Worm (Caenorhabditis elegans) whole organism, mixed stage, embryonic: ENCODE measurements around the gene ddx-35.

ENCODE experiments used
- M03D4.4 ChIP-seq: sonication (generic microtip); optimal IDR thresholded peaks from 2 replicates; lab custom pipeline; 2017; ENCODE audit warnings: mild to moderate bottlenecking, missing genetic modification characterization, missing compliant biosample characterization
- bed-3 ChIP-seq: fragments of 200-800 bp; sonication (Bioruptor generic); optimal IDR thresholded peaks from 3 replicates; lab custom pipeline; 2018; ENCODE audit warnings: mild to moderate bottlenecking, missing genetic modification characterization, moderate library complexity, missing compliant biosample characterization
- blmp-1 ChIP-seq: fragments of 150-350 bp; optimal IDR thresholded peaks from 2 replicates; lab custom pipeline; 2014; ENCODE audit warnings: missing biosample characterization, missing genetic modification characterization
- ceh-39 ChIP-seq: fragments of 150-350 bp; optimal IDR thresholded peaks from 2 replicates; lab custom pipeline; 2014; ENCODE audit warnings: missing biosample characterization, missing genetic modification characterization
- ceh-43 ChIP-seq: fragments of 200-800 bp; sonication (Bioruptor generic); optimal IDR thresholded peaks from 2 replicates; lab custom pipeline; 2018; ENCODE audit warnings: mild to moderate bottlenecking, missing genetic modification characterization, moderate library complexity, missing compliant biosample characterization
- ceh-83 ChIP-seq: fragments of 200-800 bp; sonication (Bioruptor generic); optimal IDR thresholded peaks from 2 replicates; lab custom pipeline; 2018; ENCODE audit warnings: mild to moderate bottlenecking, missing genetic modification characterization, missing compliant biosample characterization
- ces-1 ChIP-seq: fragments of 150-350 bp; optimal IDR thresholded peaks from 2 replicates; lab custom pipeline; 2014; ENCODE audit warnings: missing biosample characterization, missing genetic modification reagents, missing genetic modification characterization
- cnd-1 ChIP-seq: fragments of 200-800 bp; sonication (Bioruptor generic); optimal IDR thresholded peaks from 2 replicates; lab custom pipeline; 2018; ENCODE audit warnings: mild to moderate bottlenecking, missing genetic modification characterization, missing compliant biosample characterization
- drap-1 ChIP-seq: fragments of 200-800 bp; sonication (Bioruptor generic); optimal IDR thresholded peaks from 3 replicates; lab custom pipeline; 2018; ENCODE audit warnings: mild to moderate bottlenecking, missing genetic modification characterization, missing compliant biosample characterization
- elt-1 ChIP-seq: sonication (generic microtip); optimal IDR thresholded peaks from 2 replicates; lab custom pipeline; 2017; ENCODE audit warnings: missing genetic modification characterization, mild to moderate bottlenecking, missing compliant biosample characterization, antibody characterized with exemption, moderate library complexity, borderline replicate concordance; ENCODE audit not compliant: insufficient read depth
- elt-3 ChIP-seq: fragments of 150-350 bp; optimal IDR thresholded peaks from 2 replicates; lab custom pipeline; 2014; ENCODE audit warnings: missing biosample characterization, missing genetic modification characterization
- flh-1 ChIP-seq: fragments of 200-800 bp; sonication (Bioruptor generic); optimal IDR thresholded peaks from 2 replicates; lab custom pipeline; 2018; ENCODE audit warnings: mild to moderate bottlenecking, missing genetic modification characterization, moderate library complexity, missing compliant biosample characterization
- ham-2 ChIP-seq: fragments of 200-800 bp; sonication (Bioruptor generic); optimal IDR thresholded peaks from 2 replicates; lab custom pipeline; 2018; ENCODE audit warnings: mild to moderate bottlenecking, missing genetic modification characterization, missing compliant biosample characterization
- hlh-1 ChIP-seq: fragments of 150-350 bp; optimal IDR thresholded peaks from 2 replicates; lab custom pipeline; 2014; ENCODE audit warnings: missing biosample characterization, missing genetic modification reagents, missing genetic modification characterization
- lin-13 ChIP-seq: fragments of 150-350 bp; optimal IDR thresholded peaks from 2 replicates; lab custom pipeline; 2014; ENCODE audit warnings: missing biosample characterization, missing genetic modification characterization
- lin-32 ChIP-seq: fragments of 200-800 bp; sonication (Bioruptor generic); optimal IDR thresholded peaks from 2 replicates; lab custom pipeline; 2018; ENCODE audit warnings: mild to moderate bottlenecking, missing genetic modification characterization, missing compliant biosample characterization
- lsy-2 ChIP-seq: fragments of 150-350 bp; optimal IDR thresholded peaks from 2 replicates; lab custom pipeline; 2014; ENCODE audit warnings: missing biosample characterization, missing genetic modification characterization
- mab-5 ChIP-seq: fragments of 150-350 bp; optimal IDR thresholded peaks from 2 replicates; lab custom pipeline; 2014; ENCODE audit warnings: missing biosample characterization, missing genetic modification characterization
- mls-2 ChIP-seq: sonication (generic microtip); optimal IDR thresholded peaks from 2 replicates; lab custom pipeline; 2016; ENCODE audit warnings: mild to moderate bottlenecking, missing genetic modification characterization, moderate library complexity, missing compliant biosample characterization
- nhr-12 ChIP-seq: fragments of 150-350 bp; optimal IDR thresholded peaks from 2 replicates; lab custom pipeline; 2014; ENCODE audit warnings: missing biosample characterization, missing genetic modification characterization
- nhr-2 ChIP-seq: fragments of 150-350 bp; optimal IDR thresholded peaks from 2 replicates; lab custom pipeline; 2014; ENCODE audit warnings: missing biosample characterization, missing genetic modification characterization
- nhr-237 ChIP-seq: fragments of 150-350 bp; optimal IDR thresholded peaks from 2 replicates; lab custom pipeline; 2014; ENCODE audit warnings: missing biosample characterization, missing genetic modification characterization
- nhr-28 ChIP-seq: fragments of 150-350 bp; optimal IDR thresholded peaks from 2 replicates; lab custom pipeline; 2014; ENCODE audit warnings: missing biosample characterization, missing genetic modification characterization
- nhr-76 ChIP-seq: sonication (generic microtip); optimal IDR thresholded peaks from 2 replicates; lab custom pipeline; 2017; ENCODE audit warnings: missing biosample characterization, missing genetic modification characterization
- pha-4 ChIP-seq: fragments of 150-350 bp; optimal IDR thresholded peaks from 2 replicates; lab custom pipeline; 2018; ENCODE audit warnings: missing biosample characterization, missing genetic modification reagents, missing genetic modification characterization
- sem-2 ChIP-seq: fragments of 200-800 bp; sonication (Bioruptor generic); optimal IDR thresholded peaks from 2 replicates; lab custom pipeline; 2018; ENCODE audit warnings: mild to moderate bottlenecking, missing genetic modification characterization, missing compliant biosample characterization
- sptf-1 ChIP-seq: sonication (generic microtip); optimal IDR thresholded peaks from 2 replicates; lab custom pipeline; 2017; ENCODE audit warnings: mild to moderate bottlenecking, missing genetic modification characterization, moderate library complexity, missing compliant biosample characterization
- tbx-8 ChIP-seq: fragments of 200-800 bp; sonication (Bioruptor generic); optimal IDR thresholded peaks from 2 replicates; lab custom pipeline; 2018; ENCODE audit warnings: mild to moderate bottlenecking, missing genetic modification characterization, moderate library complexity, missing compliant biosample characterization
- unc-120 ChIP-seq: sonication (generic microtip); optimal IDR thresholded peaks from 2 replicates; lab custom pipeline; 2017; ENCODE audit warnings: missing genetic modification characterization, missing compliant biosample characterization; ENCODE audit not compliant: poor library complexity, severe bottlenecking
- unc-39 ChIP-seq: fragments of 150-350 bp; optimal IDR thresholded peaks from 2 replicates; lab custom pipeline; 2014; ENCODE audit warnings: missing biosample characterization, missing genetic modification characterization
- unc-62 ChIP-seq: fragments of 150-350 bp; optimal IDR thresholded peaks from 2 replicates; lab custom pipeline; 2014; ENCODE audit warnings: missing biosample characterization, missing genetic modification reagents, missing genetic modification characterization
- zip-8 ChIP-seq: fragments of 150-350 bp; optimal IDR thresholded peaks from 2 replicates; lab custom pipeline; 2014; ENCODE audit warnings: missing biosample characterization, missing genetic modification characterization
- ztf-11 ChIP-seq: fragments of 150-350 bp; optimal IDR thresholded peaks from 2 replicates; lab custom pipeline; 2014; ENCODE audit warnings: missing biosample characterization, missing genetic modification characterization

The ddx-35 gene

DNA sequence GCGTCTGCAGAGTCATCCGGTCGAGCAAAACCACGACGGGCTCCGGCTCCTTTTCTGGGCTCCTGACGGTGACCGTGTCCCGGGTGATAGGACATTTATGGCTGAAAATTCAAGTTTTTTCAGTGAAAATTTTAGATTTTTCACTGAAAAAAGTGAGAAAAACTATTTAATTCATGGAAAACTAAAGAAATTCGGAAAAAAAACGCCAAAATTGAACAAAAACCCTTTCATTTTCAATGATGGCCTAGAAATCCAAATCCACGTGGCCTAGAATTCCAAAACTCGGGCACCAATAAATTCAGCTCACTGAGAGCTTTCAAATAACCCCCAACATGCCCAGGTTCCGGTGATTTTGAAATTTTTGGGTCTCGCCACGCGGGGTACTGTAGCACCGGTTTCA, at the start of gene ddx-35:
Gene ddx-35 (minus strand): TSS at position 101 of the 400 bp plus-strand sequence.
- TF ChIP-seq pha-4 (no peak), nhr-2 (tag; lab: Kevin White, UChicago) (no peak), ceh-39 (no peak), lin-32 (GFP tag; lab: Kevin White, UChicago) (no peak)

DNA sequence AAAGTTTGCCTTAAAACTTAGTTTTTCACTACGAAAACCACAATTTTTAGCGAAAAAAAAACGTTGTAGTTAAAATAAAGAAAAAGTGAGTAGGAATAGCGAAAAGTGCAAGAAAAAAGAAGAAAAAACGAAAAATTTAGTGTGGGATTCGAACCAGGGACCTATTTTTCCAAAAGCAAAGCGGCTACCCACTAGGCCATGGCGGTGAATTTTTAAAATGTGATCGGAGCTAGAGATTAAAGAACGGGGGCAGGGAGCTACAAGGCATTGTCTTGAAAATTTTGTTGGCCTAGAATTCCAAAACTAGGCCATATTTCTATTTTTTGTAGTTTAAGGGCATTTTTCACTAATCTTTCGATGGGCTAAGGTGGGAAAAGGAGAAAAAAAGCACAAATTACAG, 49.5 kb upstream of the ddx-35 start:
- no peak for TF ChIP-seq tbx-8 (GFP tag; lab: Kevin White, UChicago)

DNA sequence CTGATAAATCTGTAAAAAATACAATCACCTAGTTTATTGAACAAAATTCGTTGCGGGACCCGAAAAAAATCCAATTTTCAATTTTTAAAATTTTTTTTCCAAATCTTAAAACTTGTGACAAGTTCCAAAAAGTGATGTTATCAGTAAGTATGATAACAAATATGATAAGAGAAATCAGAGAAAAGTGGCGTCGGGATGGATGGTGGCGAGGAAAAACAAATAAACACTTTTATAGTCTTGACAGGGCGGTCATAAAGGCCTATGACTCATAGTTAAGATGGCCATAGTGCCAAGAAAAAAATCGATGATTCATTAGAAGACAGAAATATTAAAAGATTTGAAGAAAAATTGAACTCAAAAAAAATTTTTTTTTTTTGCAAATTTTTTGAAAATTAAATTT, 48.4 kb upstream of the ddx-35 start:
- TF ChIP-seq flh-1 (GFP tag; lab: Kevin White, UChicago) (no peak), ceh-83 (GFP tag; lab: Kevin White, UChicago) (no peak), drap-1 (GFP tag; lab: Kevin White, UChicago) (no peak), lin-32 (GFP tag; lab: Kevin White, UChicago) (no peak), nhr-237 (no peak), zip-8 (tag; lab: Kevin White, UChicago) (no peak), nhr-2 (tag; lab: Kevin White, UChicago) (no peak), ces-1 (GFP tag; lab: Kevin White, UChicago) (no peak), sem-2 (no peak), ztf-11 (tag; lab: Kevin White, UChicago) (no peak), nhr-12 (tag; lab: Kevin White, UChicago) (no peak), unc-120 (tag; lab: Kevin White, UChicago) (no peak), ceh-39 (no peak), blmp-1 (no peak), cnd-1 (no peak), mab-5 (no peak)

DNA sequence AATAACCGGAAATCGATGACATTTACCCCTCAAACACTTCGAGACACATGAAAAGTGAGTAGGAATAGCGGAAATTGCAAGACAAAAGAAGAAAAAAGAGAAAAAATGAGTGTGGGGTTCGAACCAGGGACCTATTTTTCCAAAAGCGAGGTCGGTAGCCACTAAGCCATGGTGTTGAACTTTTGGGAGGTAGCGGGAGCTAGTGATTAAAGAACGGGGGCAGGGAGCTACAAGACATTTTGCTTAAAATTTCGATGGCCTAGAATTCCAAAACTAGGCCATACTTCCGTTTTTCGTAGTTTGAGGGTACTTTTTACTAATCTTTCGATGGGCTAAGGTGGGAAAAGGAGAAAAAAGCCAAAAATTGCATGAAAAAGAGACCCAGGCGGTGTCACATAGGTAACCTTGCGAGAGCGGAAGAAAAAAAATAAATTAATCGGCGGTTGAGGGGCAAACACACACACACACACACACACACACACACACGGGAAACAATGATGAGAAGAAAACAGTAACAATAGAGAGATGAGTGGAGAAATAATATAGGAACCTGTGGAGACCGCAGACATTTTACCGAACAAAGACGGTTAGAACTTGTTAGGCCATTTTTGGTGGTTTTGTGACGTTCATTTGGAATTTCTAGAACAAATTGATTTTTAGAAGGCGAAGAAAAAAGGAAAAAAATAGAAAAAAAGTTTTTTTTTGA, 47.4 kb upstream of the ddx-35 start:
- TF ChIP-seq sem-2 (peak; percentile 49), lsy-2 (tag; lab: Kevin White, UChicago) (no peak), nhr-12 (tag; lab: Kevin White, UChicago) (no peak), flh-1 (GFP tag; lab: Kevin White, UChicago) (peak; percentile 36), mab-5 (no peak), unc-62 (no peak), nhr-2 (tag; lab: Kevin White, UChicago) (peak; percentile 7), tbx-8 (GFP tag; lab: Kevin White, UChicago) (peak; percentile 67), lin-13 (tag; lab: Kevin White, UChicago) (peak; percentile 5), elt-1 (tag; lab: Kevin White, UChicago) (no peak), drap-1 (GFP tag; lab: Kevin White, UChicago) (peak; percentile 56), nhr-76 (tag; lab: Kevin White, UChicago) (no peak), mls-2 (peak; percentile 84), elt-3 (tag; lab: Kevin White, UChicago) (no peak), ceh-43 (GFP tag; lab: Kevin White, UChicago) (peak; percentile 73), sptf-1 (tag; lab: Kevin White, UChicago) (peak; percentile 89), bed-3 (GFP tag; lab: Kevin White, UChicago) (peak; percentile 38), zip-8 (tag; lab: Kevin White, UChicago) (no peak), lin-32 (GFP tag; lab: Kevin White, UChicago) (peak; percentile 75), M03D4.4 (peak; percentile 70), pha-4 (no peak), ztf-11 (tag; lab: Kevin White, UChicago) (no peak), hlh-1 (tag; lab: Kevin White, UChicago) (peak; percentile 8), unc-39 (tag; lab: Kevin White, UChicago) (no peak), nhr-28 (no peak), ceh-83 (GFP tag; lab: Kevin White, UChicago) (peak; percentile 88), unc-120 (tag; lab: Kevin White, UChicago) (peak; percentile 55), ham-2 (peak; percentile 64), cnd-1 (peak; percentile 55)
